Worm (Caenorhabditis elegans): Measurements from ENCODE around the gene gcy-5.

The gcy-5 gene

ce11 chrII:10325615-10326232 lies 9.7 kb upstream of the gcy-5 start, which contains the start of gene appg-1:
TSS of gene appg-1 (plus strand) at chrII:10326041.
- TF ChIP-seq nhr-11 (tag; optimal IDR thresholded peaks at IDR 0.05) (no peak), sdc-2 (tag; optimal IDR thresholded peaks at IDR 0.05) (no peak), syd-9 (tag; optimal IDR thresholded peaks at IDR 0.05) (no peak)

- TF ChIP-seq elt-2 (tag; optimal IDR thresholded peaks at IDR 0.05) = no peak
- no peak for TF ChIP-seq dve-1 (tag; optimal IDR thresholded peaks at IDR 0.05)
- TF ChIP-seq nfya-1 (tag; optimal IDR thresholded peaks at IDR 0.05) = no peak
- no peak for TF ChIP-seq ceh-6 (GFP tag; optimal IDR thresholded peaks at IDR 0.05)
- no peak for TF ChIP-seq npax-4 (tag; optimal IDR thresholded peaks at IDR 0.05)
- TF ChIP-seq pat-9 (tag; optimal IDR thresholded peaks at IDR 0.05) = no peak
- no peak for TF ChIP-seq tbx-2 (tag; optimal IDR thresholded peaks at IDR 0.05)
- TF ChIP-seq ceh-2 (tag; optimal IDR thresholded peaks at IDR 0.05) = no peak
- TF ChIP-seq pax-1 (tag; optimal IDR thresholded peaks at IDR 0.05) = no peak
- TF ChIP-seq T23F11.4 (GFP tag; optimal IDR thresholded peaks at IDR 0.05) = no peak
- TF ChIP-seq ceh-14 (tag; optimal IDR thresholded peaks at IDR 0.05) = no peak
- no peak for TF ChIP-seq ceh-30 (tag; optimal IDR thresholded peaks at IDR 0.05)
- TF ChIP-seq unc-86 (tag; optimal IDR thresholded peaks at IDR 0.05) = no peak
- no peak for TF ChIP-seq eyg-1 (tag; optimal IDR thresholded peaks at IDR 0.05)
- TF ChIP-seq hlh-13 (GFP tag; optimal IDR thresholded peaks at IDR 0.05) = no peak
- no peak for TF ChIP-seq sox-2 (GFP tag; IDR thresholded peaks at IDR 0.05)
- TF ChIP-seq fkh-6 (tag; optimal IDR thresholded peaks at IDR 0.05) = no peak
These were observed 5.4 kb upstream of the gcy-5 start, which contains the start of gene idpp-4 for ce11 chrII:10321410-10321809. TSS of gene idpp-4 (plus strand) at chrII:10321460.

- TF ChIP-seq ttx-3 (tag; optimal IDR thresholded peaks at IDR 0.05) (no peak), C08G9.2 (tag; optimal IDR thresholded peaks at IDR 0.05) (no peak), ceh-24 (tag; optimal IDR thresholded peaks at IDR 0.05) (no peak), elt-4 (tag; optimal IDR thresholded peaks at IDR 0.05) (no peak), ceh-19 (GFP tag; optimal IDR thresholded peaks at IDR 0.05) (no peak), ceh-6 (GFP tag; optimal IDR thresholded peaks at IDR 0.05) (no peak), unc-86 (tag; optimal IDR thresholded peaks at IDR 0.05) (no peak), odd-2 (tag; optimal IDR thresholded peaks at IDR 0.05) (no peak), tbx-2 (tag; optimal IDR thresholded peaks at IDR 0.05) (no peak), dve-1 (tag; optimal IDR thresholded peaks at IDR 0.05) (no peak), unc-42 (tag; optimal IDR thresholded peaks at IDR 0.05) (no peak), pqm-1 (tag; optimal IDR thresholded peaks at IDR 0.05) (no peak)
These were observed 988 bp upstream of the gcy-5 start, which contains the start of gene M02G9.4 for ce11 chrII:10317007-10317406. TSS of gene M02G9.4 (plus strand) at chrII:10317307.

- no peak for TF ChIP-seq ceh-22 (tag; optimal IDR thresholded peaks at IDR 0.05)
- TF ChIP-seq unc-55 (GFP tag; optimal IDR thresholded peaks at IDR 0.05) = no peak
- no peak for TF ChIP-seq ztf-16 (tag; optimal IDR thresholded peaks at IDR 0.05)
- no peak for TF ChIP-seq pha-4 (tag; optimal IDR thresholded peaks at IDR 0.05)
- TF ChIP-seq odd-2 (tag; optimal IDR thresholded peaks at IDR 0.05) = no peak
- no peak for TF ChIP-seq ceh-24 (tag; optimal IDR thresholded peaks at IDR 0.05)
- TF ChIP-seq ahr-1 (tag; optimal IDR thresholded peaks at IDR 0.05) = no peak
- TF ChIP-seq nfya-1 (tag; optimal IDR thresholded peaks at IDR 0.05) = no peak
- TF ChIP-seq eyg-1 (tag; optimal IDR thresholded peaks at IDR 0.05) = no peak
These were observed 767 bp downstream of the gcy-5 start, which contains the start of gene idpp-8 for ce11 chrII:10315252-10315651. TSS of gene idpp-8 (plus strand) at chrII:10315552.

- TF ChIP-seq ztf-16 (tag; optimal IDR thresholded peaks at IDR 0.05) (no peak), pha-4 (tag; optimal IDR thresholded peaks at IDR 0.05) (no peak), pag-3 (tag; optimal IDR thresholded peaks at IDR 0.05; ENCODE audit: borderline replicate concordance) (no peak)
These were observed 4.0 kb downstream of the gcy-5 start, which contains the start of gene srlf-34 for ce11 chrII:10311973-10312372. TSS of gene srlf-34 (plus strand) at chrII:10312293.
